Fruit fly (Drosophila melanogaster) whole organism, prepupa: ENCODE measurements around the gene HDAC4.

ENCODE experiments used
- Blimp-1 ChIP-seq: fragments of 200-800 bp; sonication (Bioruptor generic); optimal IDR thresholded peaks from 3 replicates; lab custom pipeline; 2017; ENCODE audit warnings: missing biosample characterization, missing genetic modification characterization, mild to moderate bottlenecking, moderate library complexity, missing genetic modification reagents
- CG10631 ChIP-seq: fragments of 200-800 bp; sonication (Bioruptor generic); optimal IDR thresholded peaks from 2 replicates; lab custom pipeline; 2016; ENCODE audit warnings: missing biosample characterization, missing genetic modification characterization
- CG10669 ChIP-seq: fragments of 200-800 bp; sonication (Bioruptor generic); optimal IDR thresholded peaks from 3 replicates; lab custom pipeline; 2018; ENCODE audit warnings: missing biosample characterization, mild to moderate bottlenecking, missing genetic modification characterization, moderate library complexity
- CG11762 ChIP-seq: fragments of 200-800 bp; sonication (Bioruptor generic); optimal IDR thresholded peaks from 3 replicates; lab custom pipeline; 2016; ENCODE audit warnings: missing biosample characterization, missing genetic modification characterization; ENCODE audit not compliant: insufficient read depth
- CG11902 ChIP-seq: fragments of 200-800 bp; sonication (Bioruptor generic); optimal IDR thresholded peaks from 3 replicates; lab custom pipeline; 2016; ENCODE audit warnings: missing biosample characterization, missing genetic modification characterization
- CG15336 ChIP-seq: fragments of 200-800 bp; sonication (Bioruptor generic); IDR thresholded peaks from 2 replicates; pipeline ENCODE4 v1.3.6; 2022; ENCODE audit warnings: missing biosample characterization, missing genetic modification characterization
- CG1621 ChIP-seq: fragments of 200-800 bp; sonication (Bioruptor generic); optimal IDR thresholded peaks from 3 replicates; lab custom pipeline; 2018; ENCODE audit warnings: missing biosample characterization, mild to moderate bottlenecking, missing genetic modification characterization
- CG31627 ChIP-seq: fragments of 200-800 bp; sonication (Bioruptor generic); optimal IDR thresholded peaks from 3 replicates; lab custom pipeline; 2016; ENCODE audit warnings: missing biosample characterization, missing genetic modification characterization
- CG32006 ChIP-seq: fragments of 200-800 bp; sonication (Bioruptor generic); optimal IDR thresholded peaks from 3 replicates; lab custom pipeline; 2017; ENCODE audit warnings: missing biosample characterization, mild to moderate bottlenecking, missing genetic modification characterization
- CG34406 ChIP-seq: fragments of 200-800 bp; sonication (Bioruptor generic); optimal IDR thresholded peaks from 3 replicates; lab custom pipeline; 2016; ENCODE audit warnings: missing biosample characterization, missing genetic modification characterization
- CG3919 ChIP-seq: fragments of 200-800 bp; sonication (Bioruptor generic); optimal IDR thresholded peaks from 3 replicates; lab custom pipeline; 2016; ENCODE audit warnings: missing biosample characterization, missing genetic modification characterization
- CG4318 ChIP-seq: fragments of 200-800 bp; sonication (Bioruptor generic); optimal IDR thresholded peaks from 3 replicates; lab custom pipeline; 2017; ENCODE audit warnings: missing biosample characterization, mild to moderate bottlenecking, missing genetic modification characterization
- CG6276 ChIP-seq: fragments of 200-800 bp; sonication (Bioruptor generic); optimal IDR thresholded peaks from 2 replicates; lab custom pipeline; 2017; ENCODE audit warnings: missing biosample characterization, mild to moderate bottlenecking, missing genetic modification characterization
- CG6792 ChIP-seq: fragments of 200-800 bp; sonication (Bioruptor generic); optimal IDR thresholded peaks from 3 replicates; lab custom pipeline; 2016; ENCODE audit warnings: missing biosample characterization, missing genetic modification characterization
- CG6808 ChIP-seq: fragments of 200-800 bp; sonication (Bioruptor generic); optimal IDR thresholded peaks from 3 replicates; lab custom pipeline; 2017; ENCODE audit warnings: missing biosample characterization, missing genetic modification characterization, mild to moderate bottlenecking, moderate library complexity, missing genetic modification reagents
- CG6854 ChIP-seq: fragments of 200-800 bp; sonication (Bioruptor generic); optimal IDR thresholded peaks from 2 replicates; lab custom pipeline; 2017; ENCODE audit warnings: missing biosample characterization, mild to moderate bottlenecking, missing genetic modification characterization
- CG7368 ChIP-seq: fragments of 200-800 bp; sonication (Bioruptor generic); optimal IDR thresholded peaks from 3 replicates; lab custom pipeline; 2016; ENCODE audit warnings: missing biosample characterization, missing genetic modification characterization
- CG8119 ChIP-seq: fragments of 200-800 bp; sonication (Bioruptor generic); IDR thresholded peaks from 3 replicates; pipeline ENCODE4 v1.3.6; 2022; ENCODE audit warnings: missing biosample characterization, missing genetic modification characterization
- CG8632 ChIP-seq: fragments of 200-800 bp; sonication (Bioruptor generic); optimal IDR thresholded peaks from 3 replicates; lab custom pipeline; 2016; ENCODE audit warnings: missing biosample characterization, missing genetic modification characterization
- CG9139 ChIP-seq: fragments of 200-800 bp; sonication (Bioruptor generic); optimal IDR thresholded peaks from 3 replicates; lab custom pipeline; 2017; ENCODE audit warnings: missing biosample characterization, mild to moderate bottlenecking, missing genetic modification characterization
- Eip75B ChIP-seq: fragments of 200-800 bp; sonication (Bioruptor generic); optimal IDR thresholded peaks from 3 replicates; lab custom pipeline; 2016; ENCODE audit warnings: missing biosample characterization, missing genetic modification characterization
- Eip78C ChIP-seq: fragments of 200-800 bp; sonication (Bioruptor generic); peaks from one replicate; lab custom pipeline; 2016; ENCODE audit warnings: missing biosample characterization, missing genetic modification characterization
- Eip93F ChIP-seq: fragments of 200-800 bp; sonication (Bioruptor generic); optimal IDR thresholded peaks from 2 replicates; lab custom pipeline; 2016; ENCODE audit warnings: missing biosample characterization, mild to moderate bottlenecking, missing genetic modification characterization
- Ets21C ChIP-seq: fragments of 200-800 bp; sonication (Bioruptor generic); optimal IDR thresholded peaks from 3 replicates; lab custom pipeline; 2016; ENCODE audit warnings: missing biosample characterization, missing genetic modification characterization
- Gug ChIP-seq: fragments of 200-800 bp; sonication (Bioruptor generic); IDR thresholded peaks from 2 replicates; pipeline ENCODE4 v1.3.6; 2022; ENCODE audit warnings: missing biosample characterization, missing genetic modification characterization
- Hr38 ChIP-seq: sonication (Bioruptor generic); optimal IDR thresholded peaks from 2 replicates; lab custom pipeline; 2016; ENCODE audit warnings: missing biosample characterization, missing genetic modification characterization
- Hr39 ChIP-seq: fragments of 200-800 bp; sonication (Bioruptor generic); optimal IDR thresholded peaks from 2 replicates; lab custom pipeline; 2016; ENCODE audit warnings: missing biosample characterization, missing genetic modification characterization
- Hr4 ChIP-seq: fragments of 200-800 bp; sonication (Bioruptor generic); optimal IDR thresholded peaks from 3 replicates; lab custom pipeline; 2016; ENCODE audit warnings: missing biosample characterization, missing genetic modification characterization
- Met ChIP-seq: fragments of 200-800 bp; sonication (Bioruptor generic); optimal IDR thresholded peaks from 3 replicates; lab custom pipeline; 2016; ENCODE audit warnings: missing biosample characterization, missing genetic modification characterization
- OdsH ChIP-seq: fragments of 200-800 bp; sonication (Bioruptor generic); optimal IDR thresholded peaks from 3 replicates; lab custom pipeline; 2016; ENCODE audit warnings: missing biosample characterization, missing genetic modification characterization
- Sox14 ChIP-seq: fragments of 200-800 bp; sonication (Bioruptor generic); optimal IDR thresholded peaks from 3 replicates; lab custom pipeline; 2016; ENCODE audit warnings: missing biosample characterization, missing genetic modification characterization
- Sox15 ChIP-seq: fragments of 200-800 bp; sonication (Bioruptor generic); optimal IDR thresholded peaks from 3 replicates; lab custom pipeline; 2016; ENCODE audit warnings: missing biosample characterization, missing genetic modification characterization
- achi ChIP-seq: fragments of 200-800 bp; sonication (Bioruptor generic); optimal IDR thresholded peaks from 3 replicates; lab custom pipeline; 2016; ENCODE audit warnings: missing biosample characterization, missing genetic modification characterization
- dac ChIP-seq: fragments of 200-800 bp; sonication (Bioruptor generic); optimal IDR thresholded peaks from 2 replicates; lab custom pipeline; 2017; ENCODE audit warnings: missing biosample characterization, mild to moderate bottlenecking, missing genetic modification characterization
- dsx ChIP-seq: fragments of 200-800 bp; optimal IDR thresholded peaks from 3 replicates; lab custom pipeline; 2019; ENCODE audit warnings: missing biosample characterization, mild to moderate bottlenecking, missing genetic modification characterization, moderate library complexity; ENCODE audit not compliant: poor library complexity, severe bottlenecking
- eg ChIP-seq: fragments of 200-800 bp; sonication (Bioruptor generic); IDR thresholded peaks from 3 replicates; pipeline ENCODE4 v1.3.6; 2022; ENCODE audit warnings: missing biosample characterization, missing genetic modification characterization
- esn ChIP-seq: fragments of 200-800 bp; sonication (Bioruptor generic); optimal IDR thresholded peaks from 2 replicates; lab custom pipeline; 2016; ENCODE audit warnings: missing biosample characterization, mild to moderate bottlenecking, missing genetic modification characterization, moderate library complexity
- fd59A ChIP-seq: fragments of 200-800 bp; sonication (Bioruptor generic); optimal IDR thresholded peaks from 2 replicates; lab custom pipeline; 2017; ENCODE audit warnings: missing biosample characterization, mild to moderate bottlenecking, missing genetic modification characterization, missing genetic modification reagents
- fd85E ChIP-seq: fragments of 200-800 bp; sonication (Bioruptor generic); optimal IDR thresholded peaks from 3 replicates; lab custom pipeline; 2016; ENCODE audit warnings: missing biosample characterization, missing genetic modification characterization
- fkh ChIP-seq: fragments of 200-800 bp; sonication (Bioruptor generic); optimal IDR thresholded peaks from 3 replicates; lab custom pipeline; 2017; ENCODE audit warnings: missing biosample characterization, mild to moderate bottlenecking, missing genetic modification characterization, moderate library complexity
- lz ChIP-seq: fragments of 200-800 bp; sonication (Bioruptor generic); optimal IDR thresholded peaks from 3 replicates; lab custom pipeline; 2016; ENCODE audit warnings: missing biosample characterization, missing genetic modification characterization
- net ChIP-seq: fragments of 200-800 bp; sonication (Bioruptor generic); optimal IDR thresholded peaks from 3 replicates; lab custom pipeline; 2016; ENCODE audit warnings: missing biosample characterization, missing genetic modification characterization
- pdm3 ChIP-seq: fragments of 200-800 bp; sonication (Bioruptor generic); optimal IDR thresholded peaks from 3 replicates; lab custom pipeline; 2016; ENCODE audit warnings: missing biosample characterization, missing genetic modification characterization
- spab ChIP-seq: fragments of 200-800 bp; sonication (Bioruptor generic); optimal IDR thresholded peaks from 2 replicates; lab custom pipeline; 2017; ENCODE audit warnings: missing biosample characterization, mild to moderate bottlenecking, missing genetic modification characterization, missing genetic modification reagents
- ss ChIP-seq, 2 experiments: fragments of 200-800 bp; sonication (Bioruptor generic); optimal IDR thresholded peaks; 2 replicates in 1 of 2; 3 replicates in 1 of 2; lab custom pipeline; 2017 to 2018; ENCODE audit warnings: mild to moderate bottlenecking in 2 of 2, missing biosample characterization in 2 of 2, missing genetic modification characterization in 2 of 2, moderate library complexity in 1 of 2
- svp ChIP-seq: fragments of 200-800 bp; sonication (Bioruptor generic); peaks from one replicate; lab custom pipeline; 2016; ENCODE audit warnings: missing biosample characterization, missing genetic modification characterization
- vri ChIP-seq: fragments of 200-800 bp; sonication (Bioruptor generic); optimal IDR thresholded peaks from 3 replicates; lab custom pipeline; 2016; ENCODE audit warnings: missing biosample characterization, mild to moderate bottlenecking, missing genetic modification characterization

HDAC4 gene

dm6 chrX:13275139-13275538, 10.3 kb downstream of the HDAC4 start (continued):
- TF ChIP-seq Blimp-1 (GFP tag; lab: Kevin White, UChicago) (peak; percentile 53), eg (GFP tag; lab: Robert Waterston, UW) (peak; percentile 5; the same call in 1 of the 3 replicates), Sox14 (GFP tag; lab: Kevin White, UChicago) (peak; percentile 44), OdsH (GFP tag; lab: Kevin White, UChicago) (peak; percentile 82), spab (GFP tag; lab: Kevin White, UChicago) (peak; percentile 66), Hr38 (GFP tag; lab: Kevin White, UChicago) (no peak), vri (no peak), CG34406 (GFP tag; lab: Kevin White, UChicago) (peak; percentile 81), Eip93F (peak; percentile 9), Eip75B (no peak), Gug (GFP tag; lab: Robert Waterston, UW) (peak; percentile 17; the same call in 1 of the 2 replicates), CG31627 (peak; percentile 48), dsx (peak; percentile 1), CG6792 (GFP tag; lab: Kevin White, UChicago) (peak; percentile 72), CG6276 (GFP tag; lab: Kevin White, UChicago) (peak; percentile 33), fd85E (GFP tag; lab: Kevin White, UChicago) (no peak), net (peak; percentile 61), CG15336 (peak; percentile 57), esn (peak; percentile 77), Ets21C (GFP tag; lab: Kevin White, UChicago) (peak; percentile 26), Met (GFP tag; lab: Kevin White, UChicago) (peak; percentile 62), CG32006 (GFP tag; lab: Kevin White, UChicago) (peak; percentile 82)

dm6 chrX:13274429-13275095, 10.9 kb downstream of the HDAC4 start:
- TF ChIP-seq CG6808 (GFP tag; lab: Kevin White, UChicago) (peak; percentile 8), CG9139 (no peak), dac (no peak), Hr4 (GFP tag; lab: Kevin White, UChicago) (peak; percentile 45), ss (GFP tag; optimal IDR thresholded peaks at IDR 0.05; lab: Kevin White, UChicago) (no peak), Ets21C (GFP tag; lab: Kevin White, UChicago) (no peak), Sox15 (no peak), CG3919 (no peak), Gug (GFP tag; lab: Robert Waterston, UW) (no peak), CG15336 (peak; percentile 53), CG31627 (no peak), vri (no peak), CG1621 (tag; lab: Kevin White, UChicago) (no peak), CG6792 (GFP tag; lab: Kevin White, UChicago) (no peak), CG10631 (GFP tag; lab: Kevin White, UChicago) (peak; percentile 35), CG8632 (GFP tag; lab: Kevin White, UChicago) (no peak), CG10669 (GFP tag; lab: Kevin White, UChicago) (no peak), esn (peak; percentile 27), Eip75B (peak; percentile 15), Met (GFP tag; lab: Kevin White, UChicago) (no peak), Eip93F (no peak), eg (GFP tag; lab: Robert Waterston, UW) (peak; percentile 82), pdm3 (GFP tag; lab: Kevin White, UChicago) (peak; percentile 38), CG8119 (GFP tag; lab: Robert Waterston, UW) (peak; percentile 67), Hr39 (no peak), svp (GFP tag; lab: Kevin White, UChicago) (no peak), CG6854 (GFP tag; lab: Kevin White, UChicago) (no peak), CG34406 (GFP tag; lab: Kevin White, UChicago) (peak; percentile 36), Blimp-1 (GFP tag; lab: Kevin White, UChicago) (no peak), fd85E (GFP tag; lab: Kevin White, UChicago) (no peak), lz (GFP tag; lab: Kevin White, UChicago) (no peak), fd59A (GFP tag; lab: Kevin White, UChicago) (no peak), fkh (GFP tag; lab: Kevin White, UChicago) (no peak), CG11762 (GFP tag; lab: Kevin White, UChicago) (no peak), Eip78C (GFP tag; lab: Kevin White, UChicago) (peak; percentile 84), CG11902 (GFP tag; lab: Kevin White, UChicago) (no peak), CG6276 (GFP tag; lab: Kevin White, UChicago) (peak; percentile 62), achi (peak; percentile 45), CG4318 (GFP tag; lab: Kevin White, UChicago) (peak; percentile 17), CG7368 (GFP tag; lab: Kevin White, UChicago) (no peak)
